Fruit fly (Drosophila melanogaster): ENCODE data around the gene CG12213.
A peak's percentile ranks its signal among the peaks of the same experiment; 100 is the strongest.

CG12213 gene

dm6 chr3R:11962739-11963214, 4.7 kb downstream of the CG12213 start, which contains the start of the genes CG3281 and aurA (continued):
- TF ChIP-seq CG8944 (GFP tag; optimal IDR thresholded peaks at IDR 0.05) (peak; percentile 74), Optix (GFP tag; IDR thresholded peaks at IDR 0.05) (no peak), CG11398 (GFP tag; optimal IDR thresholded peaks at IDR 0.05) (peak; percentile 66), Oli (tag; optimal IDR thresholded peaks at IDR 0.05) (peak; percentile 44), CG32772 (GFP tag; IDR thresholded peaks at IDR 0.05) (0 out of 2 replicates have a peak, but pooled peaks have one; percentile 31), CG4730 (GFP tag; IDR thresholded peaks at IDR 0.05) (peak; percentile 36; the same call in 1 of the 2 replicates), tll (GFP tag; optimal IDR thresholded peaks at IDR 0.05) (peak; percentile 70 to 79), CG7928 (GFP tag; optimal IDR thresholded peaks at IDR 0.05) (peak; percentile 7), CG11093 (GFP tag; IDR thresholded peaks at IDR 0.05) (no peak), kah (GFP tag; optimal IDR thresholded peaks at IDR 0.05) (no peak), p53 (GFP tag; optimal IDR thresholded peaks at IDR 0.05) (no peak), CG12104 (GFP tag; optimal IDR thresholded peaks at IDR 0.05) (peak; percentile 46), z (GFP tag; IDR thresholded peaks at IDR 0.05) (no peak), ERR (GFP tag; optimal IDR thresholded peaks at IDR 0.05) (peak; percentile 64), zfh2 (GFP tag; optimal IDR thresholded peaks at IDR 0.05) (peak; percentile 85), onecut (GFP tag; IDR thresholded peaks at IDR 0.05) (no peak), emc (GFP tag; optimal IDR thresholded peaks at IDR 0.05) (peak; percentile 73), HLH54F (GFP tag; optimal IDR thresholded peaks at IDR 0.05) (peak; percentile 80), CG4854 (GFP tag; optimal IDR thresholded peaks at IDR 0.05) (no peak), CG12391 (tag; optimal IDR thresholded peaks at IDR 0.05) (peak; percentile 86), CrebB (tag; optimal IDR thresholded peaks at IDR 0.05) (peak; percentile 36), fd96Cb (tag; optimal IDR thresholded peaks at IDR 0.05) (peak; percentile 24), ftz-f1 (GFP tag; optimal IDR thresholded peaks at IDR 0.05) (no peak), lbe (GFP tag; optimal IDR thresholded peaks at IDR 0.05) (peak; percentile 62), maf-S (GFP tag; optimal IDR thresholded peaks at IDR 0.05) (peak; percentile 71), CG43689 (GFP tag; IDR thresholded peaks at IDR 0.05) (no peak), btn (GFP tag; optimal IDR thresholded peaks at IDR 0.05) (no peak), jigr1 (GFP tag; IDR thresholded peaks at IDR 0.05) (no peak), Lhr (GFP tag; optimal IDR thresholded peaks at IDR 0.05) (peak; percentile 77), gcm2 (GFP tag; optimal IDR thresholded peaks at IDR 0.05) (no peak), zfh1 (GFP tag; IDR thresholded peaks at IDR 0.05) (no peak), Ets97D (GFP tag; optimal IDR thresholded peaks at IDR 0.05) (peak; percentile 85), CG17568 (GFP tag; optimal IDR thresholded peaks at IDR 0.05) (no peak), CG1233 (GFP tag; optimal IDR thresholded peaks at IDR 0.05) (peak; percentile 45), sqz (GFP tag; optimal IDR thresholded peaks at IDR 0.05) (peak; percentile 73), CG10565 (GFP tag; optimal IDR thresholded peaks at IDR 0.05) (peak; percentile 20), CG18764 (GFP tag; optimal IDR thresholded peaks at IDR 0.05) (peak; percentile 64), Tbp (GFP tag; optimal IDR thresholded peaks at IDR 0.05) (peak; percentile 25), Hr3 (GFP tag; optimal IDR thresholded peaks at IDR 0.05) (peak; percentile 78), ro (GFP tag; IDR thresholded peaks at IDR 0.05) (no peak), sisA (GFP tag; IDR thresholded peaks at IDR 0.05) (peak; percentile 73), CG14860 (GFP tag; IDR thresholded peaks at IDR 0.05; ENCODE audit: partially characterized antibody) (peak; percentile 96), Meics (GFP tag; optimal IDR thresholded peaks at IDR 0.05) (peak; percentile 61), CG10209 (GFP tag; optimal IDR thresholded peaks at IDR 0.05) (peak; percentile 56), CG14014 (GFP tag; IDR thresholded peaks at IDR 0.05) (peak; percentile 54; the same call in 1 of the 2 replicates), CG9215 (GFP tag; IDR thresholded peaks at IDR 0.05) (peak; percentile 84), CG11456 (GFP tag; IDR thresholded peaks at IDR 0.05) (0 out of 3 replicates have a peak, but pooled peaks have one; percentile 64), otp (GFP tag; IDR thresholded peaks at IDR 0.05) (no peak), CG6254 (GFP tag; optimal IDR thresholded peaks at IDR 0.05) (no peak), CG31224 (GFP tag; IDR thresholded peaks at IDR 0.05) (peak; percentile 18; the same call in 1 of the 2 replicates), Hand (GFP tag; optimal IDR thresholded peaks at IDR 0.05) (no peak), Sin3A (optimal IDR thresholded peaks at IDR 0.05) (peak; percentile 90)
